Worm (Caenorhabditis elegans) whole organism, midembryonic: ENCODE measurements around the gene sqv-6.

ENCODE experiments used
- T22C8.4 ChIP-seq: fragments of 200-800 bp; sonication (Bioruptor generic); IDR thresholded peaks from 2 replicates; pipeline ENCODE4 v1.3.6; 2022; ENCODE audit warnings: missing genetic modification characterization, missing compliant biosample characterization
- cog-1 ChIP-seq: sonication (generic microtip); optimal IDR thresholded peaks from 2 replicates; lab custom pipeline; 2016; ENCODE audit warnings: missing genetic modification characterization, missing compliant biosample characterization
- flt-1 ChIP-seq: fragments of 200-800 bp; sonication (Bioruptor generic); IDR thresholded peaks from 2 replicates; pipeline ENCODE4 v1.3.6; 2022; ENCODE audit warnings: missing genetic modification characterization, missing compliant biosample characterization
- klf-2 ChIP-seq: fragments of 200-800 bp; sonication (Bioruptor generic); conservative IDR thresholded peaks from 2 replicates; pipeline ENCODE4 v1.3.6; 2022; ENCODE audit warnings: missing genetic modification reagents, missing genetic modification characterization, missing compliant biosample characterization
- med-1 ChIP-seq: sonication (generic microtip); optimal IDR thresholded peaks from 2 replicates; lab custom pipeline; 2017; ENCODE audit warnings: missing genetic modification characterization, mild to moderate bottlenecking, missing compliant biosample characterization, antibody characterized with exemption, missing genetic modification reagents; ENCODE audit not compliant: insufficient read depth
- ref-1 ChIP-seq: fragments of 200-800 bp; sonication (Bioruptor generic); conservative IDR thresholded peaks from 2 replicates; pipeline ENCODE4 v1.3.6; 2022; ENCODE audit warnings: missing genetic modification reagents, missing genetic modification characterization, missing compliant biosample characterization
- tab-1 ChIP-seq: fragments of 200-800 bp; sonication (Bioruptor generic); IDR thresholded peaks from 2 replicates; pipeline ENCODE4 v1.3.6; 2022; ENCODE audit warnings: missing genetic modification characterization, missing compliant biosample characterization
- ztf-29 ChIP-seq: fragments of 200-800 bp; sonication (Bioruptor generic); IDR thresholded peaks from 2 replicates; pipeline ENCODE4 v1.3.6; 2022; ENCODE audit warnings: missing genetic modification reagents, missing genetic modification characterization, missing compliant biosample characterization

- no peak for TF ChIP-seq cog-1 (tag; lab: Kevin White, UChicago)
- TF ChIP-seq ztf-29 (GFP tag; lab: Robert Waterston, UW), result no peak
- TF ChIP-seq med-1 (GFP tag; lab: Kevin White, UChicago), result no peak
- no peak for TF ChIP-seq flt-1
- TF ChIP-seq klf-2 (GFP tag; lab: Robert Waterston, UW), result no peak
- TF ChIP-seq T22C8.4 (GFP tag; lab: Robert Waterston, UW), result no peak
- TF ChIP-seq tab-1, result no peak
- no peak for TF ChIP-seq ref-1 (GFP tag; lab: Robert Waterston, UW)
Observed at ce11 chrV:1003400-1003799, 38.8 kb upstream of the sqv-6 start, which contains the start of gene Y50D4C.5.
